Worm (Caenorhabditis elegans) whole organism, L4 larva: ENCODE data around the gene H25P19.1.

Source experiments
- T20F7.1 ChIP-seq: fragments of 200-800 bp; sonication (Bioruptor generic); optimal IDR thresholded peaks from 2 replicates; lab custom pipeline; 2018; ENCODE audit warnings: mild to moderate bottlenecking, missing genetic modification characterization, missing compliant biosample characterization
- jun-1 ChIP-seq: fragments of 150-350 bp; optimal IDR thresholded peaks from 2 replicates; lab custom pipeline; 2014; ENCODE audit warnings: missing biosample characterization, missing genetic modification reagents, missing genetic modification characterization
- nhr-28 ChIP-seq: fragments of 150-350 bp; optimal IDR thresholded peaks from 2 replicates; lab custom pipeline; 2014; ENCODE audit warnings: missing biosample characterization, missing genetic modification characterization
- nhr-77 ChIP-seq: fragments of 150-350 bp; optimal IDR thresholded peaks from 2 replicates; lab custom pipeline; 2014; ENCODE audit warnings: missing biosample characterization, missing genetic modification characterization
- pha-4 ChIP-seq, 2 experiments: fragments of 150-350 bp in 1 of 2; fragments of 200-800 bp in 1 of 2; sonication (Bioruptor generic) in 1 of 2; IDR thresholded peaks in 1 of 2; optimal IDR thresholded peaks in 1 of 2; 2 replicates each; pipeline versions ENCODE4 v1.3.6 to Lab custom; 2014 to 2022; ENCODE audit warnings: missing genetic modification characterization in 2 of 2, missing genetic modification reagents in 2 of 2, missing biosample characterization in 1 of 2, missing compliant biosample characterization in 1 of 2
- pqm-1 ChIP-seq: sonication (generic microtip); optimal IDR thresholded peaks from 2 replicates; lab custom pipeline; 2017; ENCODE audit warnings: missing biosample characterization, missing genetic modification characterization
- snpc-4 ChIP-seq: fragments of 150-350 bp; optimal IDR thresholded peaks from 2 replicates; lab custom pipeline; 2014; ENCODE audit warnings: missing biosample characterization, missing genetic modification characterization
- ztf-11 ChIP-seq: fragments of 150-350 bp; optimal IDR thresholded peaks from 2 replicates; lab custom pipeline; 2014; ENCODE audit warnings: missing biosample characterization, missing genetic modification characterization

ce11 chrV:671342-671741 is 16.1 kb upstream of the H25P19.1 start, which contains the start of gene sru-24:
- TF ChIP-seq snpc-4 = no peak
- TF ChIP-seq ztf-11 (tag; lab: Kevin White, UChicago) = no peak
- no peak for TF ChIP-seq nhr-28 (tag; lab: Kevin White, UChicago)
- no peak for TF ChIP-seq T20F7.1 (GFP tag; lab: Kevin White, UChicago)
- no peak for TF ChIP-seq pha-4 (GFP tag; IDR thresholded peaks at IDR 0.05; lab: Robert Waterston, UW)
- no peak for TF ChIP-seq pha-4 (tag; optimal IDR thresholded peaks at IDR 0.05; lab: Kevin White, UChicago)
- TF ChIP-seq nhr-77 (tag; lab: Kevin White, UChicago) = no peak
- no peak for TF ChIP-seq pqm-1 (tag; lab: Kevin White, UChicago)
- TF ChIP-seq jun-1 (tag; lab: Kevin White, UChicago) = no peak
